Fruit fly (Drosophila melanogaster) whole organism, embryonic: ENCODE data around the gene CG42792.

Experiments used
- Bteb2 ChIP-seq: fragments of 200-800 bp; sonication (Bioruptor generic); optimal IDR thresholded peaks from 2 replicates; lab custom pipeline; 2016; ENCODE audit warnings: missing biosample characterization, missing genetic modification characterization
- CG10959 ChIP-seq: fragments of 200-800 bp; sonication (Bioruptor generic); IDR thresholded peaks from 2 replicates; pipeline ENCODE4 v1.3.6; 2022; ENCODE audit warnings: missing biosample characterization, missing genetic modification characterization
- CG10979 ChIP-seq: fragments of 200-800 bp; sonication (Bioruptor generic); optimal IDR thresholded peaks from 2 replicates; lab custom pipeline; 2018; ENCODE audit warnings: missing biosample characterization, mild to moderate bottlenecking, missing genetic modification characterization, moderate library complexity
- CG11093 ChIP-seq: fragments of 200-800 bp; sonication (Bioruptor generic); IDR thresholded peaks from 3 replicates; pipeline ENCODE4 v1.3.6; 2022; ENCODE audit warnings: missing biosample characterization, missing genetic modification characterization
- CG11560 ChIP-seq: fragments of 200-800 bp; sonication (Bioruptor generic); IDR thresholded peaks from 3 replicates; pipeline ENCODE4 v1.3.6; 2022; ENCODE audit warnings: missing biosample characterization, missing genetic modification characterization
- CG1233 ChIP-seq: fragments of 200-800 bp; sonication (Bioruptor generic); optimal IDR thresholded peaks from 4 replicates; lab custom pipeline; 2018; ENCODE audit warnings: missing biosample characterization, mild to moderate bottlenecking, missing genetic modification characterization
- CG12659 ChIP-seq: fragments of 200-800 bp; sonication (Bioruptor generic); optimal IDR thresholded peaks from 3 replicates; lab custom pipeline; 2017; ENCODE audit warnings: mild to moderate bottlenecking, missing biosample characterization, missing genetic modification reagents, missing genetic modification characterization
- CG13424 ChIP-seq: fragments of 200-800 bp; sonication (Bioruptor generic); optimal IDR thresholded peaks from 2 replicates; lab custom pipeline; 2019; ENCODE audit warnings: missing biosample characterization, mild to moderate bottlenecking, missing genetic modification characterization, moderate library complexity
- CG13894 ChIP-seq: fragments of 200-800 bp; sonication (Bioruptor generic); optimal IDR thresholded peaks from 3 replicates; lab custom pipeline; 2018; ENCODE audit warnings: missing biosample characterization, mild to moderate bottlenecking, missing genetic modification characterization, moderate library complexity
- CG14667 ChIP-seq: fragments of 200-800 bp; sonication (Bioruptor generic); IDR thresholded peaks from 2 replicates; pipeline ENCODE4 v1.3.6; 2022; ENCODE audit warnings: missing biosample characterization, missing genetic modification characterization
- CG17359 ChIP-seq: fragments of 200-800 bp; sonication (Bioruptor generic); optimal IDR thresholded peaks from 3 replicates; lab custom pipeline; 2018; ENCODE audit warnings: missing biosample characterization, mild to moderate bottlenecking, missing genetic modification characterization, moderate library complexity
- CG2199 ChIP-seq: fragments of 200-800 bp; sonication (Bioruptor generic); IDR thresholded peaks from 3 replicates; pipeline ENCODE4 v1.3.6; 2022; ENCODE audit warnings: missing biosample characterization, missing genetic modification characterization
- CG2712 ChIP-seq: fragments of 200-800 bp; optimal IDR thresholded peaks from 3 replicates; lab custom pipeline; 2019; ENCODE audit warnings: missing biosample characterization, mild to moderate bottlenecking, missing genetic modification characterization, moderate library complexity
- CG30403 ChIP-seq: fragments of 200-800 bp; sonication (Bioruptor generic); optimal IDR thresholded peaks from 3 replicates; lab custom pipeline; 2016; ENCODE audit warnings: missing biosample characterization, missing genetic modification characterization
- CG32772 ChIP-seq: fragments of 200-800 bp; sonication (Bioruptor generic); IDR thresholded peaks from 2 replicates; pipeline ENCODE4 v1.3.6; 2022; ENCODE audit warnings: missing biosample characterization, missing genetic modification characterization
- CG5180 ChIP-seq: fragments of 200-800 bp; sonication (Bioruptor generic); optimal IDR thresholded peaks from 3 replicates; lab custom pipeline; 2017; ENCODE audit warnings: missing biosample characterization, missing genetic modification characterization, mild to moderate bottlenecking, moderate library complexity, missing genetic modification reagents
- CG6683 ChIP-seq: fragments of 200-800 bp; sonication (Bioruptor generic); optimal IDR thresholded peaks from 2 replicates; lab custom pipeline; 2017; ENCODE audit warnings: missing biosample characterization, mild to moderate bottlenecking, missing genetic modification characterization, missing genetic modification reagents
- CG6813 ChIP-seq: fragments of 200-800 bp; sonication (Bioruptor generic); optimal IDR thresholded peaks from 2 replicates; lab custom pipeline; 2017; ENCODE audit warnings: missing biosample characterization, missing genetic modification characterization, mild to moderate bottlenecking, moderate library complexity, missing genetic modification reagents
- CG7963 ChIP-seq: fragments of 200-800 bp; sonication (Bioruptor generic); IDR thresholded peaks from 3 replicates; pipeline ENCODE4 v1.3.6; 2022; ENCODE audit warnings: missing biosample characterization, missing genetic modification characterization; ENCODE audit not compliant: partially characterized antibody
- CHES-1-like ChIP-seq: fragments of 200-800 bp; sonication (Bioruptor generic); optimal IDR thresholded peaks from 2 replicates; lab custom pipeline; 2016; ENCODE audit warnings: missing biosample characterization, missing genetic modification characterization
- CkIIα-i1 ChIP-seq: fragments of 200-800 bp; sonication (Bioruptor generic); IDR thresholded peaks from 2 replicates; pipeline ENCODE4 v1.3.6; 2022; ENCODE audit warnings: missing biosample characterization, missing genetic modification characterization
- CrebB ChIP-seq: fragments of 200-800 bp; sonication (Bioruptor generic); optimal IDR thresholded peaks from 3 replicates; lab custom pipeline; 2018; ENCODE audit warnings: missing biosample characterization, mild to moderate bottlenecking, missing genetic modification characterization
- Drgx ChIP-seq: fragments of 200-800 bp; sonication (Bioruptor generic); IDR thresholded peaks from 2 replicates; pipeline ENCODE4 v1.3.6; 2022; ENCODE audit warnings: missing biosample characterization, missing genetic modification characterization
- E2f2 ChIP-seq: fragments of 200-800 bp; sonication (Bioruptor generic); IDR thresholded peaks from 2 replicates; pipeline ENCODE4 v1.3.6; 2022; ENCODE audit warnings: missing biosample characterization, missing genetic modification characterization
- Fer3 ChIP-seq: fragments of 200-800 bp; sonication (Bioruptor generic); optimal IDR thresholded peaks from 2 replicates; lab custom pipeline; 2018; ENCODE audit warnings: missing biosample characterization, mild to moderate bottlenecking, missing genetic modification characterization, moderate library complexity
- Gug ChIP-seq: fragments of 200-800 bp; sonication (Bioruptor generic); IDR thresholded peaks from 4 replicates; pipeline ENCODE4 v1.3.6; 2022; ENCODE audit warnings: missing biosample characterization, missing genetic modification characterization
- HLH3B ChIP-seq: fragments of 200-800 bp; sonication (Bioruptor generic); IDR thresholded peaks from 2 replicates; pipeline ENCODE4 v1.3.6; 2022; ENCODE audit warnings: missing biosample characterization, missing genetic modification characterization
- NC2β ChIP-seq: fragments of 200-800 bp; sonication (Bioruptor generic); optimal IDR thresholded peaks from 2 replicates; lab custom pipeline; 2016; ENCODE audit warnings: missing biosample characterization, missing genetic modification characterization
- NFAT ChIP-seq: fragments of 200-800 bp; sonication (Bioruptor generic); IDR thresholded peaks from 2 replicates; pipeline ENCODE4 v1.3.6; 2022; ENCODE audit warnings: missing biosample characterization, missing genetic modification characterization
- NfI ChIP-seq: fragments of 200-800 bp; sonication (Bioruptor generic); optimal IDR thresholded peaks from 3 replicates; lab custom pipeline; 2018; ENCODE audit warnings: missing biosample characterization, mild to moderate bottlenecking, missing genetic modification characterization, moderate library complexity
- PHDP ChIP-seq: fragments of 200-800 bp; sonication (Bioruptor generic); optimal IDR thresholded peaks from 3 replicates; lab custom pipeline; 2018; ENCODE audit warnings: missing biosample characterization, mild to moderate bottlenecking, missing genetic modification characterization, moderate library complexity
- Ravus ChIP-seq: fragments of 200-800 bp; sonication (Bioruptor generic); IDR thresholded peaks from 2 replicates; pipeline ENCODE4 v1.3.6; 2022; ENCODE audit warnings: missing biosample characterization, missing genetic modification characterization
- Rfx ChIP-seq: fragments of 200-800 bp; sonication (Bioruptor generic); IDR thresholded peaks from 2 replicates; pipeline ENCODE4 v1.3.6; 2022; ENCODE audit warnings: missing biosample characterization, missing genetic modification characterization
- YL-1 ChIP-seq: fragments of 200-800 bp; sonication (Bioruptor generic); optimal IDR thresholded peaks from 3 replicates; lab custom pipeline; 2017; ENCODE audit warnings: missing biosample characterization, mild to moderate bottlenecking, missing genetic modification characterization
- ara ChIP-seq: fragments of 200-800 bp; sonication (Bioruptor generic); IDR thresholded peaks from 2 replicates; pipeline ENCODE4 v1.3.6; 2022; ENCODE audit warnings: missing biosample characterization, missing genetic modification characterization
- ase ChIP-seq: fragments of 200-800 bp; sonication (Bioruptor generic); IDR thresholded peaks from 3 replicates; pipeline ENCODE4 v1.3.6; 2022; ENCODE audit warnings: missing biosample characterization, missing genetic modification characterization
- ato ChIP-seq: fragments of 200-800 bp; sonication (Bioruptor generic); IDR thresholded peaks from 2 replicates; pipeline ENCODE4 v1.3.6; 2022; ENCODE audit warnings: missing biosample characterization, missing genetic modification characterization; ENCODE audit not compliant: partially characterized antibody
- bbx ChIP-seq: fragments of 200-800 bp; sonication (Bioruptor generic); IDR thresholded peaks from 2 replicates; pipeline ENCODE4 v1.3.6; 2022; ENCODE audit warnings: missing biosample characterization, missing genetic modification characterization; ENCODE audit not compliant: partially characterized antibody
- chn ChIP-seq: fragments of 200-800 bp; sonication (Bioruptor generic); optimal IDR thresholded peaks from 2 replicates; lab custom pipeline; 2016; ENCODE audit warnings: missing biosample characterization, missing genetic modification characterization
- croc ChIP-seq: fragments of 200-800 bp; sonication (Bioruptor generic); conservative IDR thresholded peaks from 3 replicates; pipeline ENCODE4 v1.3.6; 2022; ENCODE audit warnings: missing biosample characterization, missing genetic modification characterization
- cwo ChIP-seq: fragments of 200-800 bp; sonication (Bioruptor generic); optimal IDR thresholded peaks from 3 replicates; lab custom pipeline; 2017; ENCODE audit warnings: missing biosample characterization, missing genetic modification characterization, mild to moderate bottlenecking, moderate library complexity, missing genetic modification reagents
- eyg ChIP-seq: fragments of 200-800 bp; sonication (Bioruptor generic); optimal IDR thresholded peaks from 3 replicates; lab custom pipeline; 2016; ENCODE audit warnings: missing biosample characterization, missing genetic modification characterization
- insv ChIP-seq, 2 experiments: fragments of 200-800 bp; sonication (Bioruptor generic); optimal IDR thresholded peaks; 3 replicates each; lab custom pipeline; 2016 to 2018; ENCODE audit warnings: missing biosample characterization in 2 of 2, missing genetic modification characterization in 2 of 2
- kah ChIP-seq: fragments of 200-800 bp; sonication (Bioruptor generic); optimal IDR thresholded peaks from 2 replicates; lab custom pipeline; 2018; ENCODE audit warnings: missing biosample characterization, mild to moderate bottlenecking, missing genetic modification characterization
- lbe ChIP-seq: fragments of 200-800 bp; sonication (Bioruptor generic); optimal IDR thresholded peaks from 2 replicates; lab custom pipeline; 2016; ENCODE audit warnings: missing biosample characterization, mild to moderate bottlenecking, missing genetic modification characterization
- otp ChIP-seq: fragments of 200-800 bp; sonication (Bioruptor generic); IDR thresholded peaks from 3 replicates; pipeline ENCODE4, ENCODE4 v1.3.6; 2022; ENCODE audit warnings: missing biosample characterization, missing genetic modification characterization
- p53 ChIP-seq: fragments of 200-800 bp; sonication (Bioruptor generic); optimal IDR thresholded peaks from 2 replicates; lab custom pipeline; 2016; ENCODE audit warnings: missing biosample characterization, missing genetic modification characterization
- seq ChIP-seq: fragments of 200-800 bp; sonication (Bioruptor generic); IDR thresholded peaks from 2 replicates; pipeline ENCODE4 v1.3.6; 2022; ENCODE audit warnings: missing biosample characterization, missing genetic modification characterization
- slp2 ChIP-seq: fragments of 200-800 bp; sonication (Bioruptor generic); optimal IDR thresholded peaks from 2 replicates; lab custom pipeline; 2016; ENCODE audit warnings: missing biosample characterization, missing genetic modification characterization
- tap ChIP-seq: fragments of 200-800 bp; optimal IDR thresholded peaks from 3 replicates; lab custom pipeline; 2019; ENCODE audit warnings: missing biosample characterization, mild to moderate bottlenecking, missing genetic modification characterization, moderate library complexity

CG42792 gene

dm6 chr2L:15910937-15911590, 45.8 kb upstream of the CG42792 start (continued):
- TF ChIP-seq tap (tag; lab: Kevin White, UChicago) (peak; percentile 91), eyg (peak; percentile 87), chn (peak; percentile 96), CG14667 (peak; percentile 92), ara (GFP tag; lab: Robert Waterston, UW) (peak; percentile 95), croc (GFP tag; lab: Robert Waterston, UW) (peak; percentile 93), CG17359 (tag; lab: Kevin White, UChicago) (peak; percentile 97), seq (GFP tag; lab: Robert Waterston, UW) (peak; percentile 98), CG7963 (GFP tag; lab: Robert Waterston, UW) (no peak), CG1233 (peak; percentile 94), E2f2 (GFP tag; lab: Robert Waterston, UW) (peak; percentile 84), lbe (GFP tag; lab: Kevin White, UChicago) (peak; percentile 92), Gug (GFP tag; lab: Robert Waterston, UW) (peak; percentile 89), CG13424 (tag; lab: Kevin White, UChicago) (peak; percentile 97), CrebB (tag; lab: Kevin White, UChicago) (peak; percentile 93), CHES-1-like (GFP tag; lab: Kevin White, UChicago) (peak; percentile 91), p53 (GFP tag; lab: Kevin White, UChicago) (peak; percentile 91), CG2199 (peak; percentile 82), CG6683 (GFP tag; lab: Kevin White, UChicago) (peak; percentile 82), Fer3 (tag; lab: Kevin White, UChicago) (peak; percentile 94), bbx (no peak), CG2712 (tag; lab: Kevin White, UChicago) (peak; percentile 96), CG32772 (GFP tag; lab: Robert Waterston, UW) (peak; percentile 97), YL-1 (GFP tag; lab: Kevin White, UChicago) (peak; percentile 81), Bteb2 (peak; percentile 96), cwo (GFP tag; lab: Kevin White, UChicago) (peak; percentile 2), CG10979 (tag; lab: Kevin White, UChicago) (peak; percentile 95), ato (peak; percentile 17; the same call in 1 of the 2 replicates), CG11093 (GFP tag; lab: Robert Waterston, UW) (peak; percentile 92), Ravus (GFP tag; lab: Robert Waterston, UW) (peak; percentile 81), Drgx (peak; percentile 96), CG10959 (GFP tag; lab: Robert Waterston, UW) (peak; percentile 83), PHDP (tag; lab: Kevin White, UChicago) (peak; percentile 97), NFAT (GFP tag; lab: Robert Waterston, UW) (peak; percentile 81), ase (GFP tag; lab: Robert Waterston, UW) (peak; percentile 95), slp2 (GFP tag; lab: Kevin White, UChicago) (peak; percentile 92), Rfx (peak; percentile 95), HLH3B (peak; percentile 95), otp (GFP tag; lab: Robert Waterston, UW) (peak; percentile 95), NC2β (peak; percentile 95), CG6813 (GFP tag; lab: Kevin White, UChicago) (peak; percentile 87), NfI (peak; percentile 94), CG30403 (GFP tag; lab: Kevin White, UChicago) (peak; percentile 98), CG12659 (GFP tag; lab: Kevin White, UChicago) (peak; percentile 97), CG11560 (tag; lab: Robert Waterston, UW) (peak; percentile 88), insv (GFP tag; optimal IDR thresholded peaks at IDR 0.05; lab: Kevin White, UChicago) (peak; percentile 62 to 64), kah (GFP tag; lab: Kevin White, UChicago) (no peak), CG5180 (GFP tag; lab: Kevin White, UChicago) (peak; percentile 85), CkIIα-i1 (GFP tag; lab: Robert Waterston, UW) (peak; percentile 88), CG13894 (tag; lab: Kevin White, UChicago) (peak; percentile 28)
